Worm (Caenorhabditis elegans): Measurements from ENCODE around the gene W06G6.20.

- no peak for TF ChIP-seq tbx-37 (GFP tag; conservative IDR thresholded peaks at IDR 0.05)
- TF ChIP-seq ama-1 (optimal IDR thresholded peaks at IDR 0.05), result no peak
- no peak for TF ChIP-seq sea-1 (GFP tag; conservative IDR thresholded peaks at IDR 0.05)
- TF ChIP-seq aly-1 (tag; optimal IDR thresholded peaks at IDR 0.05), result no peak
- TF ChIP-seq tra-4 (tag; optimal IDR thresholded peaks at IDR 0.05), result no peak
- TF ChIP-seq B0310.2 (tag; optimal IDR thresholded peaks at IDR 0.05), result no peak
- no peak for TF ChIP-seq ceh-36 (tag; optimal IDR thresholded peaks at IDR 0.05)
- TF ChIP-seq flt-1 (GFP tag; IDR thresholded peaks at IDR 0.05), result no peak
- TF ChIP-seq ceh-13 (GFP tag; optimal IDR thresholded peaks at IDR 0.05), result no peak
- no peak for TF ChIP-seq hmg-4 (GFP tag; optimal IDR thresholded peaks at IDR 0.05)
- no peak for TF ChIP-seq ets-7 (tag; optimal IDR thresholded peaks at IDR 0.05)
- no peak for TF ChIP-seq F13C5.2 (tag; optimal IDR thresholded peaks at IDR 0.05)
- TF ChIP-seq tbx-11 (GFP tag; IDR thresholded peaks at IDR 0.05), result no peak
These were observed 7.8 kb downstream of the W06G6.20 start for ce11 chrV:16640366-16640765.

All from whole organism, early embryonic.